Worm (Caenorhabditis elegans) whole organism, late embryonic: ENCODE measurements around the gene T26A5.2.

Experiments
- C08G9.2 ChIP-seq: sonication (generic microtip); optimal IDR thresholded peaks from 2 replicates; lab custom pipeline; 2016; ENCODE audit warnings: mild to moderate bottlenecking, missing genetic modification characterization, moderate library complexity, missing compliant biosample characterization
- F13H6.1 ChIP-seq: sonication (generic microtip); optimal IDR thresholded peaks from 2 replicates; lab custom pipeline; 2016; ENCODE audit warnings: missing genetic modification characterization, missing compliant biosample characterization
- K09A11.1 ChIP-seq: sonication (generic microtip); optimal IDR thresholded peaks from 2 replicates; lab custom pipeline; 2017; ENCODE audit warnings: antibody characterized with exemption, mild to moderate bottlenecking, missing genetic modification characterization, missing compliant biosample characterization; ENCODE audit not compliant: insufficient read depth
- Y22D7AL.16 ChIP-seq: sonication (generic microtip); optimal IDR thresholded peaks from 2 replicates; lab custom pipeline; 2016; ENCODE audit warnings: missing genetic modification characterization, missing compliant biosample characterization
- ahr-1 ChIP-seq: sonication (generic microtip); optimal IDR thresholded peaks from 2 replicates; lab custom pipeline; 2016; ENCODE audit warnings: missing genetic modification characterization, missing compliant biosample characterization
- ama-1 ChIP-seq: fragments of 150-350 bp; optimal IDR thresholded peaks from 2 replicates; lab custom pipeline; 2014
- ceh-14 ChIP-seq: sonication (generic microtip); optimal IDR thresholded peaks from 2 replicates; lab custom pipeline; 2016; ENCODE audit warnings: missing genotype, missing genetic modification characterization, missing compliant biosample characterization
- ceh-18 ChIP-seq: sonication (generic microtip); optimal IDR thresholded peaks from 2 replicates; lab custom pipeline; 2016; ENCODE audit warnings: missing genetic modification characterization, missing compliant biosample characterization
- ceh-2 ChIP-seq: sonication (generic microtip); optimal IDR thresholded peaks from 2 replicates; lab custom pipeline; 2016; ENCODE audit warnings: missing genotype, missing genetic modification characterization, missing compliant biosample characterization
- ceh-31 ChIP-seq: sonication (generic microtip); optimal IDR thresholded peaks from 2 replicates; lab custom pipeline; 2016; ENCODE audit warnings: missing genetic modification characterization, missing compliant biosample characterization
- ceh-34 ChIP-seq: sonication (generic microtip); optimal IDR thresholded peaks from 2 replicates; lab custom pipeline; 2016; ENCODE audit warnings: mild to moderate bottlenecking, missing genetic modification characterization, missing compliant biosample characterization
- ceh-45 ChIP-seq: fragments of 200-800 bp; sonication (Bioruptor generic); IDR thresholded peaks from 2 replicates; pipeline ENCODE4 v1.3.6; 2022; ENCODE audit warnings: missing genetic modification reagents, missing genetic modification characterization, missing compliant biosample characterization
- ceh-6 ChIP-seq: fragments of 200-800 bp; sonication (Bioruptor generic); optimal IDR thresholded peaks from 2 replicates; lab custom pipeline; 2018; ENCODE audit warnings: mild to moderate bottlenecking, missing genetic modification characterization, missing compliant biosample characterization
- dmd-4 ChIP-seq: sonication (generic microtip); optimal IDR thresholded peaks from 2 replicates; lab custom pipeline; 2016; ENCODE audit warnings: borderline replicate concordance, missing genetic modification characterization, missing compliant biosample characterization
- dve-1 ChIP-seq: sonication (generic microtip); optimal IDR thresholded peaks from 2 replicates; lab custom pipeline; 2017; ENCODE audit warnings: antibody characterized with exemption, mild to moderate bottlenecking, missing genetic modification characterization, missing compliant biosample characterization
- elt-2 ChIP-seq: sonication (generic microtip); optimal IDR thresholded peaks from 2 replicates; lab custom pipeline; 2016; ENCODE audit warnings: missing genetic modification reagents, missing genetic modification characterization, missing compliant biosample characterization
- ets-4 ChIP-seq: sonication (generic microtip); optimal IDR thresholded peaks from 2 replicates; lab custom pipeline; 2016; ENCODE audit warnings: missing genetic modification characterization, missing compliant biosample characterization
- eyg-1 ChIP-seq: sonication (generic microtip); optimal IDR thresholded peaks from 2 replicates; lab custom pipeline; 2016; ENCODE audit warnings: missing genotype, missing genetic modification characterization, missing compliant biosample characterization
- hlh-30 ChIP-seq: sonication (generic microtip); optimal IDR thresholded peaks from 2 replicates; lab custom pipeline; 2017; ENCODE audit warnings: antibody characterized with exemption, missing genetic modification characterization, missing compliant biosample characterization; ENCODE audit not compliant: insufficient read depth
- hlh-8 ChIP-seq: sonication (generic microtip); optimal IDR thresholded peaks from 2 replicates; lab custom pipeline; 2016; ENCODE audit warnings: missing genotype, missing genetic modification characterization, missing compliant biosample characterization
- lim-6 ChIP-seq: sonication (generic microtip); optimal IDR thresholded peaks from 2 replicates; lab custom pipeline; 2016; ENCODE audit warnings: missing genetic modification characterization, missing compliant biosample characterization
- nfya-1 ChIP-seq: sonication (generic microtip); optimal IDR thresholded peaks from 2 replicates; lab custom pipeline; 2017; ENCODE audit warnings: missing genetic modification characterization, mild to moderate bottlenecking, missing compliant biosample characterization, antibody characterized with exemption, moderate library complexity
- npax-4 ChIP-seq: sonication (generic microtip); optimal IDR thresholded peaks from 2 replicates; lab custom pipeline; 2016; ENCODE audit warnings: missing genetic modification characterization, missing compliant biosample characterization
- pat-9 ChIP-seq: fragments of 200-800 bp; sonication (Bioruptor generic); optimal IDR thresholded peaks from 2 replicates; lab custom pipeline; 2018; ENCODE audit warnings: mild to moderate bottlenecking, missing genetic modification characterization, moderate library complexity, missing compliant biosample characterization
- pax-1 ChIP-seq: fragments of 150-350 bp; optimal IDR thresholded peaks from 2 replicates; lab custom pipeline; 2014; ENCODE audit warnings: missing biosample characterization, missing genetic modification characterization
- pqm-1 ChIP-seq: sonication (generic microtip); optimal IDR thresholded peaks from 2 replicates; lab custom pipeline; 2016; ENCODE audit warnings: missing genetic modification characterization, missing compliant biosample characterization
- pros-1 ChIP-seq: fragments of 150-350 bp; optimal IDR thresholded peaks from 2 replicates; lab custom pipeline; 2014; ENCODE audit warnings: missing biosample characterization, missing genetic modification reagents, missing genetic modification characterization
- ref-2 ChIP-seq: sonication (generic microtip); optimal IDR thresholded peaks from 2 replicates; lab custom pipeline; 2016; ENCODE audit warnings: missing genetic modification characterization, missing compliant biosample characterization
- rnt-1 ChIP-seq: sonication (generic microtip); optimal IDR thresholded peaks from 2 replicates; lab custom pipeline; 2016; ENCODE audit warnings: missing genetic modification characterization, missing compliant biosample characterization
- sdc-2 ChIP-seq: sonication (generic microtip); optimal IDR thresholded peaks from 2 replicates; lab custom pipeline; 2016; ENCODE audit warnings: missing genotype, missing genetic modification characterization, missing compliant biosample characterization
- sox-2 ChIP-seq: fragments of 200-800 bp; sonication (Bioruptor generic); IDR thresholded peaks from 2 replicates; pipeline ENCODE4 v1.3.6; 2022; ENCODE audit warnings: missing genetic modification reagents, missing genetic modification characterization, missing compliant biosample characterization
- syd-9 ChIP-seq: sonication (generic microtip); optimal IDR thresholded peaks from 2 replicates; lab custom pipeline; 2016; ENCODE audit warnings: mild to moderate bottlenecking, missing genetic modification characterization, moderate library complexity, missing compliant biosample characterization
- tbx-2 ChIP-seq: sonication (generic microtip); optimal IDR thresholded peaks from 2 replicates; lab custom pipeline; 2016; ENCODE audit warnings: missing genetic modification characterization, missing compliant biosample characterization
- tbx-7 ChIP-seq: sonication (generic microtip); optimal IDR thresholded peaks from 2 replicates; lab custom pipeline; 2016; ENCODE audit warnings: missing genotype, missing genetic modification characterization, missing compliant biosample characterization
- unc-3 ChIP-seq, 2 experiments: fragments of 200-800 bp in 1 of 2; sonication (Bioruptor generic) in 1 of 2; sonication (generic microtip) in 1 of 2; conservative IDR thresholded peaks in 1 of 2; optimal IDR thresholded peaks in 1 of 2; 2 replicates each; pipeline versions ENCODE4 v1.3.6 to Lab custom; 2016 to 2022; ENCODE audit warnings: missing compliant biosample characterization in 2 of 2, missing genetic modification characterization in 2 of 2, missing genetic modification reagents in 1 of 2
- unc-42 ChIP-seq: sonication (generic microtip); optimal IDR thresholded peaks from 2 replicates; lab custom pipeline; 2016; ENCODE audit warnings: missing genotype, missing genetic modification characterization, missing compliant biosample characterization
- unc-55 ChIP-seq: sonication (generic microtip); optimal IDR thresholded peaks from 2 replicates; lab custom pipeline; 2017; ENCODE audit warnings: missing biosample characterization, missing genetic modification reagents, missing genetic modification characterization
- zip-5 ChIP-seq: sonication (generic microtip); optimal IDR thresholded peaks from 2 replicates; lab custom pipeline; 2016; ENCODE audit warnings: missing genetic modification characterization, missing compliant biosample characterization
- ztf-16 ChIP-seq: sonication (generic microtip); optimal IDR thresholded peaks from 2 replicates; lab custom pipeline; 2017; ENCODE audit warnings: missing genetic modification characterization, missing compliant biosample characterization

Gene T26A5.2

DNA sequence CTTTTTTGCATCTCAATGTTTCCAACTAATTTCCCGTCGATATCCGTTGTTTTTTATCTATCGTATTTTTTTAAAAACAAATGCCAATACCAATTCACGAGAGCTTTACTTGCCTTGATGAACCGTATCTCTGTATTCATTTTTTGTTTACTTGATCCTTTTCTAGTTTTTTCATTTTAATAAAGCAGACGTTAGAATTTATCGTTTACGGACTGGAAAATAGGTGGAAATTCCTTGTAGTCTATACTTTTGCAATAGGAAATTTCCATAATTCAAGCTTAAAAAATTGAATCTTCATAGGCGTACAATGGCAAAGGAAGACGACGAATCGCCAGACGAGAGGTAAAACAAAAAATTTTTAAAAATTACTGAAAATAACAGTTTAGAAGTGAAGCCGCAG lies 7.3 kb upstream of the T26A5.2 start, which contains the start of gene algn-1:
TSS of gene algn-1 (plus strand) at position 301 of the 400 bp plus-strand sequence.
- TF ChIP-seq ama-1 (lab: Kevin White, UChicago) = no peak
- no peak for TF ChIP-seq zip-5 (tag; lab: Kevin White, UChicago)
- TF ChIP-seq nfya-1 (tag; lab: Kevin White, UChicago) = no peak
- no peak for TF ChIP-seq ceh-45 (GFP tag; lab: Robert Waterston, UW)
- TF ChIP-seq hlh-8 (tag; lab: Kevin White, UChicago) = no peak

- TF ChIP-seq hlh-30 (tag; lab: Kevin White, UChicago) (no peak), tbx-2 (no peak), lim-6 (no peak), dmd-4 (tag; lab: Kevin White, UChicago) (no peak), tbx-7 (tag; lab: Kevin White, UChicago) (no peak), sox-2 (GFP tag; lab: Robert Waterston, UW) (no peak)
Measured at ce11 chrIII:6462610-6463009, 4.5 kb upstream of the T26A5.2 start, which contains the start of gene T26A5.8. Gene T26A5.8 (minus strand): TSS chrIII:6462856.

DNA sequence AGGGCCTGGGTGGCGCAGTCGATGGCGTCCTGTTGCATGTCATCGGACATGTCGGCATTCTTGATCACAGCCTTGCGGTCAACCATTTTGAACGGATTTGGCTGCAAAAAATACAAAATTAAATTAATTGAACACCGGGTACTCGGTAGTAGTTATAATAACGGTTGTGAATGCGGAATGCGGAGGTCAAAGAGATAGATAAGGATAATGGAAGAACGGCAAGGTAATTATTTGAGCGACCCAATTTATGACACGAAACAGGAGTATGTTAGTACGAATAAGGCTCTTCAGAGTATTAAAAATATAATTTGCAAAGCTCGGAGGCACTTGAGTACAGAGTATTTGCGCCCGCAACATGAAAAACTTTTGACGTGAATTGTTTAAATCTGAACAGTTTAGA lies 3.4 kb upstream of the T26A5.2 start, which contains the start of gene dlc-1:
TSS of gene dlc-1 (minus strand) at position 101 of the 400 bp plus-strand sequence.
- TF ChIP-seq K09A11.1 (tag; lab: Kevin White, UChicago) = no peak

DNA sequence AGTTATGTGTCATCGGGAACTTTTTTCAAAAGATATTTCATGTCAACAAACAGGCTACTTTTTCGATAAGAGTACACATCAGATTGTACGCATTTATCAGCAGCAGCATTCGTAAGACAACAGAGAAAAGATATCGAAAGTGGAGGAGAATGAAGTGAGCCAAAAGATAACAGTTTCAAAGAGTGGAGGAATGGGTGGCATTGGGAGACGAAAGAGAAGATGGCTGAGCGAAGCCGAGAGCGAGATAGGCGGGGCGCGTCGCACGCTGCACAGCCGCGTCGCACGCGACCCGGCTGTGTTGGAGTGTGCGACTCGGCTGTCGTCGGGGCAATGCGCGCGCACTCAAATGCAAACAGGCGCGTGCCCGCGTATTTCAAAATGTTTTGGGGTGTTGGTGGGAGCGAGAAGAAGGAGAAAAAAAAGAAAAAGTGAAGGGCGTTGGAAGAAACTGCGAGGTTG lies 3.0 kb upstream of the T26A5.2 start:
- TF ChIP-seq ztf-16 = no peak
- TF ChIP-seq npax-4 (tag; lab: Kevin White, UChicago) = no peak
- TF ChIP-seq pax-1 = no peak
- peak; percentile 78 for TF ChIP-seq ets-4 (tag; lab: Kevin White, UChicago)
- TF ChIP-seq ref-2 = peak; percentile 28
- TF ChIP-seq tbx-2 = peak; percentile 74
- no peak for TF ChIP-seq syd-9 (tag; lab: Kevin White, UChicago)
- peak; percentile 90 for TF ChIP-seq nfya-1 (tag; lab: Kevin White, UChicago)
- peak; percentile 31 for TF ChIP-seq rnt-1
- TF ChIP-seq dve-1 (tag; lab: Kevin White, UChicago) = peak; percentile 14
- peak; percentile 39 for TF ChIP-seq ceh-34
- TF ChIP-seq ceh-6 (GFP tag; lab: Kevin White, UChicago) = no peak
- TF ChIP-seq hlh-8 (tag; lab: Kevin White, UChicago) = peak; percentile 15
- TF ChIP-seq unc-55 (GFP tag; lab: Kevin White, UChicago) = peak; percentile 28
- TF ChIP-seq elt-2 (tag; lab: Kevin White, UChicago) = peak; percentile 98
- peak; percentile 24 for TF ChIP-seq ceh-14
- peak; percentile 68 for TF ChIP-seq hlh-30 (tag; lab: Kevin White, UChicago)
- TF ChIP-seq ahr-1 (tag; lab: Kevin White, UChicago) = no peak
- peak; percentile 83 for TF ChIP-seq ceh-18 (tag; lab: Kevin White, UChicago)
- peak; percentile 18 for TF ChIP-seq C08G9.2 (tag; lab: Kevin White, UChicago)
- TF ChIP-seq Y22D7AL.16 (tag; lab: Kevin White, UChicago) = peak; percentile 34
- peak; percentile 75 for TF ChIP-seq ceh-31 (tag; lab: Kevin White, UChicago)
- peak; percentile 5 for TF ChIP-seq pqm-1 (tag; lab: Kevin White, UChicago)
- TF ChIP-seq F13H6.1 (tag; lab: Kevin White, UChicago) = peak; percentile 5
- peak; percentile 71 for TF ChIP-seq pros-1 (tag; lab: Kevin White, UChicago)
- TF ChIP-seq eyg-1 (tag; lab: Kevin White, UChicago) = peak; percentile 32
- no peak for TF ChIP-seq unc-42 (tag; lab: Kevin White, UChicago)
- peak; percentile 15 for TF ChIP-seq pat-9
- peak; percentile 41; the same call in 1 of the 2 replicates for TF ChIP-seq unc-3 (GFP tag; conservative IDR thresholded peaks at IDR 0.05; lab: Robert Waterston, UW)
- no peak for TF ChIP-seq unc-3 (tag; optimal IDR thresholded peaks at IDR 0.05; lab: Kevin White, UChicago)
- TF ChIP-seq sdc-2 (tag; lab: Kevin White, UChicago) = peak; percentile 5
- peak; percentile 47 for TF ChIP-seq ceh-2 (tag; lab: Kevin White, UChicago)
- TF ChIP-seq, all 69 proteins: peak for 24
